Worm (Caenorhabditis elegans): ENCODE results near the gene div-1.
"Not testable (repeated sequence)": the region's sequence is repeated elsewhere in the genome, so short reads cannot be mapped to it uniquely, and the experiment has no call there.

ce11 chrIII:10266824-10267223 lies 18.5 kb upstream of the div-1 start, which contains the start of gene inpp-4B:
- TF ChIP-seq mls-2 (tag; optimal IDR thresholded peaks at IDR 0.05); ceh-83 (GFP tag; optimal IDR thresholded peaks at IDR 0.05); unc-39 (tag; optimal IDR thresholded peaks at IDR 0.05); nhr-28 (tag; optimal IDR thresholded peaks at IDR 0.05): not testable (repeated sequence)

All from whole organism, mixed stage, embryonic.